Worm (Caenorhabditis elegans) whole organism, L4 larva: ENCODE measurements around the gene lin-54.

ENCODE experiments used
- lin-39 ChIP-seq: fragments of 150-350 bp; optimal IDR thresholded peaks from 2 replicates; lab custom pipeline; 2014; ENCODE audit warnings: missing biosample characterization, missing genetic modification reagents, missing genetic modification characterization
- unc-62 ChIP-seq, 3 experiments: fragments of 150-350 bp in 1 of 3; sonication (generic microtip); optimal IDR thresholded peaks in 2 of 3; peaks in 1 of 3; 1 replicate in 1 of 3; 2 replicates in 2 of 3; lab custom pipeline; 2014 to 2017; ENCODE audit warnings: missing biosample characterization in 3 of 3, missing genetic modification characterization in 3 of 3, missing genetic modification reagents in 3 of 3, missing genotype in 1 of 3

DNA sequence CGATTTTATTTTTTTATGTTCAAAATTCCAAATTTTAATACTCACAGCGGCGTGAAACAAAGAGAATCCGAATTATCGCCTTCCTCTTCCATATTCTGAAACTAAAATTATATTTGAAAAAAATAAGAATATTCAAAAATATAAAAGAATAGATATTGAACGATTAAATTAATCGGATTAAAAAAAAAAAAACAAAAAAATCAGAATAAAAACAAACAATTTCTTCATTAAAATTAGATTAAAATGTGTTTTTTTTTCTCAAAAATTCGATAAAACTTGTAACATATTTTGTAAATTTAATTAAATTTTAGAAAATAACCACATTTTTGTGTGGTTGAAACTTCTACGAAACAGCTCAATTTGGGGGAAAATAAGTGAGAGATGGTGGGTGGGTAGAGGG lies 41.9 kb downstream of the lin-54 start, which contains the start of gene cpsf-3:
- peak in 1 of 2 experiments; percentile 22 for TF ChIP-seq unc-62 (GFP tag; optimal IDR thresholded peaks at IDR 0.05 in 1 of 2; lab: Kevin White, UChicago)
- TF ChIP-seq unc-62 (tag; optimal IDR thresholded peaks at IDR 0.05; lab: Kevin White, UChicago) = no peak
- TF ChIP-seq lin-39 (tag; lab: Kevin White, UChicago) = no peak
